Worm (Caenorhabditis elegans): ENCODE results near the gene sra-31.
A peak's percentile ranks its signal among the peaks of the same experiment; 100 is the strongest.

The sra-31 gene

ce11 chrII:6544842-6545410, 33.4 kb downstream of the sra-31 start, which contains the start of gene lron-15:
lron-15 (minus strand) TSS chrII:6544892.
- TF ChIP-seq elt-3 (tag; optimal IDR thresholded peaks at IDR 0.05) (no peak), lin-14 (GFP tag; optimal IDR thresholded peaks at IDR 0.05) (peak; percentile 19)

ce11 chrII:6535957-6536424, 42.3 kb downstream of the sra-31 start, which contains the start of gene utp-20:
utp-20 (plus strand) TSS chrII:6536374.
- TF ChIP-seq Y116A8C.19 (tag; optimal IDR thresholded peaks at IDR 0.05; ENCODE audit: borderline replicate concordance) = no peak
- no peak for TF ChIP-seq egl-27 (tag; optimal IDR thresholded peaks at IDR 0.05)
- no peak for TF ChIP-seq unc-62 (GFP tag; optimal IDR thresholded peaks at IDR 0.05)
- TF ChIP-seq unc-98 (GFP tag; IDR thresholded peaks at IDR 0.05) = no peak
- no peak for TF ChIP-seq nhr-47 (tag; optimal IDR thresholded peaks at IDR 0.05)
- TF ChIP-seq fkh-8 (tag; optimal IDR thresholded peaks at IDR 0.05) = peak; percentile 26
- TF ChIP-seq nhr-28 (tag; optimal IDR thresholded peaks at IDR 0.05) = no peak
- no peak for TF ChIP-seq hpl-2 (GFP tag; optimal IDR thresholded peaks at IDR 0.05)
- peak; percentile 83 to 93 (median 92) for TF ChIP-seq dpl-1 (GFP tag; optimal IDR thresholded peaks at IDR 0.05)
- no peak for TF ChIP-seq alr-1 (tag; optimal IDR thresholded peaks at IDR 0.05; ENCODE audit: borderline replicate concordance)
- TF ChIP-seq fos-1 (tag; optimal IDR thresholded peaks at IDR 0.05) = no peak
- no peak; the same call in 1 of the 2 replicates for TF ChIP-seq nhr-19 (GFP tag; conservative IDR thresholded peaks at IDR 0.05)
- TF ChIP-seq aha-1 (tag; optimal IDR thresholded peaks at IDR 0.05) = no peak
- peak; percentile 90 to 97 for TF ChIP-seq lin-35 (GFP tag; optimal IDR thresholded peaks at IDR 0.05)
- TF ChIP-seq nhr-77 (tag; optimal IDR thresholded peaks at IDR 0.05) = no peak
- TF ChIP-seq fkh-4 (tag; optimal IDR thresholded peaks at IDR 0.05; ENCODE audit: borderline replicate concordance) = no peak
- TF ChIP-seq C16A3.4 (tag; optimal IDR thresholded peaks at IDR 0.05) = peak; percentile 83
- TF ChIP-seq grh-1 (GFP tag; IDR thresholded peaks at IDR 0.05) = no peak
- no peak for TF ChIP-seq nhr-76 (tag; optimal IDR thresholded peaks at IDR 0.05)
- TF ChIP-seq ama-1 (optimal IDR thresholded peaks at IDR 0.05) = no peak
- TF ChIP-seq swsn-7 (tag; optimal IDR thresholded peaks at IDR 0.05) = peak; percentile 50
- no peak for TF ChIP-seq ztf-11 (tag; optimal IDR thresholded peaks at IDR 0.05)
- TF ChIP-seq lir-3 (tag; optimal IDR thresholded peaks at IDR 0.05; ENCODE audit: poor library complexity) = no peak
- no peak for TF ChIP-seq ceh-90 (tag; optimal IDR thresholded peaks at IDR 0.05)
- TF ChIP-seq ces-1 (GFP tag; optimal IDR thresholded peaks at IDR 0.05) = peak; percentile 48
- TF ChIP-seq isw-1 (GFP tag; IDR thresholded peaks at IDR 0.05) = no peak; the same call in 1 of the 2 replicates
- TF ChIP-seq mab-9 (GFP tag; IDR thresholded peaks at IDR 0.05) = no peak
- peak; percentile 49 for TF ChIP-seq blmp-1 (tag; optimal IDR thresholded peaks at IDR 0.05)
- TF ChIP-seq vab-15 (tag; optimal IDR thresholded peaks at IDR 0.05) = no peak
- no peak for TF ChIP-seq tlp-1 (tag; optimal IDR thresholded peaks at IDR 0.05)
- TF ChIP-seq zip-4 (GFP tag; optimal IDR thresholded peaks at IDR 0.05) = no peak
- TF ChIP-seq nhr-12 (tag; optimal IDR thresholded peaks at IDR 0.05) = no peak
- peak; percentile 81 to 92 for TF ChIP-seq efl-1 (optimal IDR thresholded peaks at IDR 0.05)
- TF ChIP-seq efl-1 (GFP tag; optimal IDR thresholded peaks at IDR 0.05 in 1 of 2) = peak; percentile 92 to 99
- TF ChIP-seq elt-3 (tag; optimal IDR thresholded peaks at IDR 0.05) = peak in 1 of 6 experiments; percentile 35
- no peak for TF ChIP-seq ceh-8 (GFP tag; optimal IDR thresholded peaks at IDR 0.05)
- TF ChIP-seq unc-30 (tag; optimal IDR thresholded peaks at IDR 0.05) = no peak
- no peak for TF ChIP-seq irx-1 (tag; optimal IDR thresholded peaks at IDR 0.05)
- no peak for TF ChIP-seq C04F5.9 (tag; optimal IDR thresholded peaks at IDR 0.05)
- peak; percentile 65 for TF ChIP-seq nhr-85 (tag)
- no peak for TF ChIP-seq mef-2 (tag; optimal IDR thresholded peaks at IDR 0.05)
- no peak for TF ChIP-seq lin-13 (GFP tag; optimal IDR thresholded peaks at IDR 0.05)
- peak; percentile 30 for TF ChIP-seq F16B12.6 (tag; optimal IDR thresholded peaks at IDR 0.05)
- TF ChIP-seq fkh-10 (GFP tag; optimal IDR thresholded peaks at IDR 0.05) = peak; percentile 3
- no peak for TF ChIP-seq sptf-1 (tag; optimal IDR thresholded peaks at IDR 0.05)
- no peak for TF ChIP-seq dsc-1 (tag; optimal IDR thresholded peaks at IDR 0.05)
- peak; percentile 22 for TF ChIP-seq lin-15B (tag; optimal IDR thresholded peaks at IDR 0.05)
- TF ChIP-seq egl-13 (tag; optimal IDR thresholded peaks at IDR 0.05) = no peak
- TF ChIP-seq lsy-2 (tag; optimal IDR thresholded peaks at IDR 0.05) = peak; percentile 69 to 82
- peak; percentile 67 for TF ChIP-seq snu-23 (GFP tag; optimal IDR thresholded peaks at IDR 0.05)

Measured in whole organism, L1 larva.